Fruit fly (Drosophila melanogaster) whole organism, embryonic: Measurements from ENCODE around the gene Mal-B1.

ENCODE experiments used
- Bgb ChIP-seq: fragments of 200-800 bp; sonication (Bioruptor generic); IDR thresholded peaks from 2 replicates; pipeline ENCODE4 v1.3.6; 2022; ENCODE audit warnings: missing biosample characterization, missing genetic modification characterization; ENCODE audit not compliant: partially characterized antibody
- CG11504 ChIP-seq: fragments of 200-800 bp; sonication (Bioruptor generic); optimal IDR thresholded peaks from 3 replicates; lab custom pipeline; 2019; ENCODE audit warnings: missing biosample characterization, mild to moderate bottlenecking, missing genetic modification characterization, moderate library complexity
- CG11696 ChIP-seq: fragments of 200-800 bp; sonication (Bioruptor generic); IDR thresholded peaks from 2 replicates; pipeline ENCODE4 v1.3.6; 2022; ENCODE audit warnings: missing biosample characterization, missing genetic modification characterization
- CG12659 ChIP-seq: fragments of 200-800 bp; sonication (Bioruptor generic); optimal IDR thresholded peaks from 3 replicates; lab custom pipeline; 2017; ENCODE audit warnings: mild to moderate bottlenecking, missing biosample characterization, missing genetic modification reagents, missing genetic modification characterization
- CG14441 ChIP-seq: fragments of 200-800 bp; sonication (Bioruptor generic); IDR thresholded peaks from 2 replicates; pipeline ENCODE4 v1.3.6; 2022; ENCODE audit warnings: missing biosample characterization, missing genetic modification characterization
- CG14860 ChIP-seq: fragments of 200-800 bp; sonication (Bioruptor generic); IDR thresholded peaks from 3 replicates; pipeline ENCODE4 v1.3.6; 2022; ENCODE audit warnings: missing biosample characterization, missing genetic modification characterization; ENCODE audit not compliant: partially characterized antibody
- CG1603 ChIP-seq: fragments of 200-800 bp; sonication (Bioruptor generic); optimal IDR thresholded peaks from 2 replicates; lab custom pipeline; 2019; ENCODE audit warnings: missing biosample characterization, mild to moderate bottlenecking, missing genetic modification characterization, moderate library complexity
- CG1792 ChIP-seq: fragments of 200-800 bp; sonication (Bioruptor generic); optimal IDR thresholded peaks from 2 replicates; lab custom pipeline; 2016; ENCODE audit warnings: missing biosample characterization, missing genetic modification characterization
- CG4360 ChIP-seq: fragments of 200-800 bp; sonication (Bioruptor generic); IDR thresholded peaks from 2 replicates; pipeline ENCODE4 v1.3.6; 2022; ENCODE audit warnings: missing biosample characterization, missing genetic modification characterization
- CG4854 ChIP-seq: fragments of 200-800 bp; sonication (Bioruptor generic); optimal IDR thresholded peaks from 2 replicates; lab custom pipeline; 2016; ENCODE audit warnings: missing biosample characterization, missing genetic modification characterization, inconsistent platforms
- CG6791 ChIP-seq: fragments of 200-800 bp; sonication (Bioruptor generic); IDR thresholded peaks from 3 replicates; pipeline ENCODE4 v1.3.6; 2022; ENCODE audit warnings: missing biosample characterization, missing genetic modification characterization; ENCODE audit not compliant: partially characterized antibody
- CG7786 ChIP-seq: fragments of 200-800 bp; sonication (Bioruptor generic); optimal IDR thresholded peaks from 2 replicates; lab custom pipeline; 2016; ENCODE audit warnings: missing biosample characterization, missing genetic modification characterization
- CG7839 ChIP-seq: fragments of 200-800 bp; sonication (Bioruptor generic); optimal IDR thresholded peaks from 3 replicates; lab custom pipeline; 2018; ENCODE audit warnings: missing biosample characterization, mild to moderate bottlenecking, missing genetic modification characterization, moderate library complexity
- CG8944 ChIP-seq: fragments of 200-800 bp; sonication (Bioruptor generic); optimal IDR thresholded peaks from 3 replicates; lab custom pipeline; 2016; ENCODE audit warnings: missing biosample characterization, missing genetic modification characterization
- CG9797 ChIP-seq: fragments of 200-800 bp; sonication (Bioruptor generic); optimal IDR thresholded peaks from 3 replicates; lab custom pipeline; 2018; ENCODE audit warnings: missing biosample characterization, mild to moderate bottlenecking, missing genetic modification characterization
- Camta ChIP-seq: fragments of 200-800 bp; sonication (Bioruptor generic); optimal IDR thresholded peaks from 2 replicates; lab custom pipeline; 2016; ENCODE audit warnings: missing biosample characterization, missing genetic modification characterization
- D19B ChIP-seq: fragments of 200-800 bp; sonication (Bioruptor generic); optimal IDR thresholded peaks from 2 replicates; lab custom pipeline; 2017; ENCODE audit warnings: missing biosample characterization, mild to moderate bottlenecking, missing genetic modification characterization
- Fer2 ChIP-seq: fragments of 200-800 bp; sonication (Bioruptor generic); optimal IDR thresholded peaks from 2 replicates; lab custom pipeline; 2018; ENCODE audit warnings: missing biosample characterization, mild to moderate bottlenecking, missing genetic modification characterization, moderate library complexity
- HLH54F ChIP-seq: fragments of 200-800 bp; sonication (Bioruptor generic); optimal IDR thresholded peaks from 3 replicates; lab custom pipeline; 2016; ENCODE audit warnings: missing biosample characterization, missing genetic modification characterization
- Lhr ChIP-seq: fragments of 200-800 bp; sonication (Bioruptor generic); optimal IDR thresholded peaks from 3 replicates; lab custom pipeline; 2017; ENCODE audit warnings: mild to moderate bottlenecking, missing biosample characterization, missing genetic modification reagents, missing genetic modification characterization
- Lim3 ChIP-seq: fragments of 200-800 bp; sonication (Bioruptor generic); IDR thresholded peaks from 2 replicates; pipeline ENCODE4 v1.3.6; 2022; ENCODE audit warnings: missing biosample characterization, missing genetic modification characterization
- Med ChIP-seq: fragments of 200-800 bp; sonication (Bioruptor generic); peaks from one replicate; lab custom pipeline; 2016; ENCODE audit warnings: missing biosample characterization, missing genetic modification characterization, mild to moderate bottlenecking, inconsistent platforms, moderate library complexity
- Meics ChIP-seq: fragments of 200-800 bp; sonication (Bioruptor generic); optimal IDR thresholded peaks from 2 replicates; lab custom pipeline; 2017; ENCODE audit warnings: missing biosample characterization, mild to moderate bottlenecking, missing genetic modification characterization
- Nf-YB ChIP-seq: fragments of 200-800 bp; sonication (Bioruptor generic); optimal IDR thresholded peaks from 3 replicates; lab custom pipeline; 2019; ENCODE audit warnings: missing biosample characterization, mild to moderate bottlenecking, missing genetic modification characterization, moderate library complexity
- Opbp ChIP-seq: fragments of 200-800 bp; sonication (Bioruptor generic); IDR thresholded peaks from 3 replicates; pipeline ENCODE4 v1.3.6; 2022; ENCODE audit warnings: missing biosample characterization, missing genetic modification characterization; ENCODE audit not compliant: partially characterized antibody
- Ptx1 ChIP-seq: fragments of 200-800 bp; sonication (Bioruptor generic); IDR thresholded peaks from 2 replicates; pipeline ENCODE4 v1.3.6; 2022; ENCODE audit warnings: missing biosample characterization, missing genetic modification characterization
- Rx ChIP-seq: fragments of 200-800 bp; sonication (Bioruptor generic); IDR thresholded peaks from 2 replicates; pipeline ENCODE4 v1.3.6; 2022; ENCODE audit warnings: missing biosample characterization, missing genetic modification characterization
- Side ChIP-seq: fragments of 200-800 bp; sonication (Bioruptor generic); optimal IDR thresholded peaks from 2 replicates; lab custom pipeline; 2016; ENCODE audit warnings: missing biosample characterization, missing genetic modification characterization
- Tbp ChIP-seq: fragments of >200 bp; optimal IDR thresholded peaks from 2 replicates; lab custom pipeline; 2018; ENCODE audit warnings: missing biosample characterization, missing genetic modification characterization
- ase ChIP-seq: fragments of 200-800 bp; sonication (Bioruptor generic); IDR thresholded peaks from 3 replicates; pipeline ENCODE4 v1.3.6; 2022; ENCODE audit warnings: missing biosample characterization, missing genetic modification characterization
- bowl ChIP-seq: fragments of 200-800 bp; sonication (Bioruptor generic); IDR thresholded peaks from 2 replicates; pipeline ENCODE4 v1.3.6; 2022; ENCODE audit warnings: missing biosample characterization, missing genetic modification characterization
- cas ChIP-seq: fragments of 200-800 bp; sonication (Bioruptor generic); IDR thresholded peaks from 2 replicates; pipeline ENCODE4 v1.3.6; 2022; ENCODE audit warnings: missing biosample characterization, missing genetic modification characterization
- disco-r ChIP-seq: fragments of 200-800 bp; sonication (Bioruptor generic); optimal IDR thresholded peaks from 2 replicates; lab custom pipeline; 2016; ENCODE audit warnings: missing biosample characterization, missing genetic modification characterization
- ems ChIP-seq: fragments of 200-800 bp; sonication (Bioruptor generic); optimal IDR thresholded peaks from 3 replicates; lab custom pipeline; 2016; ENCODE audit warnings: missing biosample characterization, missing genetic modification characterization
- fu2 ChIP-seq: fragments of 200-800 bp; sonication (Bioruptor generic); optimal IDR thresholded peaks from 2 replicates; lab custom pipeline; 2016; ENCODE audit warnings: missing biosample characterization, missing genetic modification characterization
- hth ChIP-seq: fragments of >200 bp; optimal IDR thresholded peaks from 2 replicates; lab custom pipeline; 2017; ENCODE audit warnings: inconsistent platforms
- kah ChIP-seq: fragments of 200-800 bp; sonication (Bioruptor generic); optimal IDR thresholded peaks from 2 replicates; lab custom pipeline; 2018; ENCODE audit warnings: missing biosample characterization, mild to moderate bottlenecking, missing genetic modification characterization
- ken ChIP-seq: fragments of 200-800 bp; sonication (Bioruptor generic); IDR thresholded peaks from 3 replicates; pipeline ENCODE4 v1.3.6; 2022; ENCODE audit warnings: missing biosample characterization, missing genetic modification characterization
- lab ChIP-seq: fragments of 200-800 bp; sonication (Bioruptor generic); optimal IDR thresholded peaks from 3 replicates; lab custom pipeline; 2017; ENCODE audit warnings: missing biosample characterization, missing genetic modification characterization, mild to moderate bottlenecking, moderate library complexity, missing genetic modification reagents
- lbe ChIP-seq: fragments of 200-800 bp; sonication (Bioruptor generic); optimal IDR thresholded peaks from 2 replicates; lab custom pipeline; 2016; ENCODE audit warnings: missing biosample characterization, mild to moderate bottlenecking, missing genetic modification characterization
- mam ChIP-seq: fragments of 200-800 bp; sonication (Bioruptor generic); optimal IDR thresholded peaks from 3 replicates; lab custom pipeline; 2016; ENCODE audit warnings: missing biosample characterization, missing genetic modification characterization
- p53 ChIP-seq: fragments of 200-800 bp; sonication (Bioruptor generic); optimal IDR thresholded peaks from 2 replicates; lab custom pipeline; 2016; ENCODE audit warnings: missing biosample characterization, missing genetic modification characterization
- pb ChIP-seq: fragments of 200-800 bp; sonication (Bioruptor generic); optimal IDR thresholded peaks from 3 replicates; lab custom pipeline; 2016; ENCODE audit warnings: missing biosample characterization, missing genetic modification characterization
- pzg ChIP-seq: fragments of 200-800 bp; sonication (Bioruptor generic); optimal IDR thresholded peaks from 3 replicates; lab custom pipeline; 2018; ENCODE audit warnings: missing biosample characterization, mild to moderate bottlenecking, missing genetic modification characterization, moderate library complexity
- sim ChIP-seq: fragments of 200-800 bp; sonication (Bioruptor generic); IDR thresholded peaks from 2 replicates; pipeline ENCODE4 v1.3.6; 2022; ENCODE audit warnings: missing biosample characterization, missing genetic modification characterization
- slp2 ChIP-seq: fragments of 200-800 bp; sonication (Bioruptor generic); optimal IDR thresholded peaks from 2 replicates; lab custom pipeline; 2016; ENCODE audit warnings: missing biosample characterization, missing genetic modification characterization
- stc ChIP-seq: fragments of 200-800 bp; sonication (Bioruptor generic); IDR thresholded peaks from 2 replicates; pipeline ENCODE4 v1.3.6; 2022; ENCODE audit warnings: missing biosample characterization, missing genetic modification characterization
- vvl ChIP-seq: fragments of 200-800 bp; sonication (Bioruptor generic); IDR thresholded peaks from 2 replicates; pipeline ENCODE4 v1.3.6; 2022; ENCODE audit warnings: missing biosample characterization, missing genetic modification characterization
- wek ChIP-seq: fragments of 200-800 bp; sonication (Bioruptor generic); optimal IDR thresholded peaks from 3 replicates; lab custom pipeline; 2018; ENCODE audit warnings: missing biosample characterization, mild to moderate bottlenecking, missing genetic modification characterization, moderate library complexity
- wor ChIP-seq: fragments of 200-800 bp; sonication (Bioruptor generic); IDR thresholded peaks from 2 replicates; pipeline ENCODE4 v1.3.6; 2022; ENCODE audit warnings: missing biosample characterization, missing genetic modification characterization

The Mal-B1 gene

DNA sequence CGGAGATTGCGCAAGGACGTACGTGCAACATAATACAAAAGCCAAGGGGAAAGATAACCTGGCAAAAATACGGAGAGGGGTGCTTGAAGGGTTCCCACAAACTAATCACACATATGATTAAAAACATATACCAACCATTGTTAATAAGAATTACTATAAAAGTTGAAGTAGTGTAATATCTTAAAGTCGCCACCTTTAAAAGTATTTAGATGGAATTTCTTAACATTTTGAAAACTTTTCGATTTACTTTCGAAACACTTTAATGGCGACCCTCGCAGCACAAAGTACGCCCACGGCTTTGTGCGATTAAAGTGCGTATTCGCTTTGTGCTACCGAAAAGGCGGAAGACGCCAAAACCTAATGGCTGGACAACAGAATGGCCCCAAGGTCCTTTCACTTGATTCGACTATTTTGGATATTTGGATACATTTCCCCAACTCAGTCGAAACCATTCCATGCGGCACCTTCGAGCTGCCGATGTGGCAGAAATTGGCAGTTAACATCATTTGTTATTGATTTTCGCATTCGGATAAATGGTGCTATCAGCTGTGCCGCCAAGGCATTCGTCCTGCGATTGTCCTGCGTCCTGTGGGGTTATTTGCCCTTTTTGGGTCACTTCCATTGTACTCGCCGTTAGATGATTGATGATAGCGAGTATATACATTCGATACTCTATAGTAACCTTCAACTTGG is 23.4 kb upstream of the Mal-B1 start (continued):
- no peak for TF ChIP-seq cas (GFP tag; lab: Robert Waterston, UW)
- TF ChIP-seq Fer2 (tag; lab: Kevin White, UChicago): no peak
- TF ChIP-seq HLH54F (GFP tag; lab: Kevin White, UChicago): no peak
- no peak for TF ChIP-seq CG7786 (GFP tag; lab: Kevin White, UChicago)
- TF ChIP-seq stc: no peak
- TF ChIP-seq ems (GFP tag; lab: Kevin White, UChicago): no peak
- TF ChIP-seq sim (GFP tag; lab: Robert Waterston, UW): no peak
- no peak for TF ChIP-seq D19B
- no peak for TF ChIP-seq CG12659 (GFP tag; lab: Kevin White, UChicago)
- TF ChIP-seq Med (GFP tag; lab: Kevin White, UChicago): peak; percentile 70
- no peak for TF ChIP-seq CG14441 (GFP tag; lab: Robert Waterston, UW)
- no peak for TF ChIP-seq vvl (GFP tag; lab: Robert Waterston, UW)
- peak; percentile 3 for TF ChIP-seq CG7839 (tag; lab: Kevin White, UChicago)
- no peak for TF ChIP-seq CG1792
- TF ChIP-seq Rx (GFP tag; lab: Robert Waterston, UW): no peak

DNA sequence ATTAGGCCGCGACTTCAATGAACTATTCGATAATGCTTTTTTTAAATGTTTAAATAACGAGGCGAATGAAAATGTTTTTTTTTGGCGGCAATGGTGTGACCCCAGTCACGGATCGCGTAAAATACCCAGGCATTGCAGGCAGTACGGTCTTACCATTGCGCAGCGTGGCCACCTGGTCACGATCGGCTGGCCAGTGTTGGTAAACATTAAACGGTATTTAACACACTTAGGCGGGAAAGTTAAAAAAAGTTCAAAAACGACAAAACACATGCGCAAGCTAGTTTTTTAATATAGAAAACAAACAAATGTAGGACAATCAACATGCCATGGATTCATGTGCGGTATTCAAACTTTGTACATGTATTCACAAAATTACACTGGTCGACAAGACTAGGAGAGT is 17.7 kb upstream of the Mal-B1 start, which contains the start of gene esc:
TSS of gene esc (minus strand) at position 129 of the 400 bp plus-strand sequence.
- TF ChIP-seq Lhr (peak; percentile 88), slp2 (GFP tag; lab: Kevin White, UChicago) (no peak), fu2 (peak; percentile 3), lab (peak; percentile 36), CG11696 (GFP tag; lab: Robert Waterston, UW) (no peak), p53 (peak; percentile 10), Camta (GFP tag; lab: Kevin White, UChicago) (peak; percentile 11), Meics (GFP tag; lab: Kevin White, UChicago) (no peak), CG1603 (tag; lab: Kevin White, UChicago) (peak; percentile 87), CG11504 (tag; lab: Kevin White, UChicago) (no peak), hth (lab: Kevin White, UChicago) (no peak), mam (GFP tag; lab: Kevin White, UChicago) (peak; percentile 45), wek (no peak), Nf-YB (no peak), pzg (GFP tag; lab: Kevin White, UChicago) (peak; percentile 96), lbe (GFP tag; lab: Kevin White, UChicago) (no peak), CG7839 (tag; lab: Kevin White, UChicago) (no peak), CG8944 (GFP tag; lab: Kevin White, UChicago) (peak; percentile 37), Ptx1 (GFP tag; lab: Robert Waterston, UW) (peak; percentile 27; the same call in 1 of the 2 replicates), Tbp (no peak), disco-r (no peak), wor (GFP tag; lab: Robert Waterston, UW) (no peak), CG14860 (GFP tag; lab: Robert Waterston, UW) (no peak), bowl (GFP tag; lab: Robert Waterston, UW) (no peak), Lim3 (GFP tag; lab: Robert Waterston, UW) (no peak), Opbp (GFP tag; lab: Robert Waterston, UW) (peak; percentile 66), ase (GFP tag; lab: Robert Waterston, UW) (no peak), Side (GFP tag; lab: Kevin White, UChicago) (peak; percentile 24), CG4854 (GFP tag; lab: Kevin White, UChicago) (no peak), ken (GFP tag; lab: Robert Waterston, UW) (peak; percentile 34; the same call in 1 of the 3 replicates), kah (no peak), CG4360 (no peak), CG6791 (GFP tag; lab: Robert Waterston, UW) (peak; percentile 64; the same call in 2 of the 3 replicates), CG9797 (peak; percentile 94), Bgb (GFP tag; lab: Robert Waterston, UW) (peak; percentile 26; the same call in 1 of the 2 replicates), pb (peak; percentile 5)
